Fruit fly (Drosophila melanogaster) whole organism, embryonic: ENCODE data around the gene CG13026.

Source experiments
- Atf-2 ChIP-seq: fragments of 200-800 bp; sonication (Bioruptor generic); optimal IDR thresholded peaks from 2 replicates; lab custom pipeline; 2016; ENCODE audit warnings: missing biosample characterization, missing genetic modification characterization
- Bteb2 ChIP-seq: fragments of 200-800 bp; sonication (Bioruptor generic); optimal IDR thresholded peaks from 2 replicates; lab custom pipeline; 2016; ENCODE audit warnings: missing biosample characterization, missing genetic modification characterization
- CG10565 ChIP-seq: fragments of 200-800 bp; sonication (Bioruptor generic); optimal IDR thresholded peaks from 3 replicates; lab custom pipeline; 2016; ENCODE audit warnings: missing biosample characterization, mild to moderate bottlenecking, missing genetic modification characterization
- CG11695 ChIP-seq: fragments of 200-800 bp; sonication (Bioruptor generic); IDR thresholded peaks from 3 replicates; pipeline ENCODE4 v1.3.6; 2022; ENCODE audit warnings: missing biosample characterization, missing genetic modification characterization
- CG12236 ChIP-seq: fragments of 200-800 bp; sonication (Bioruptor generic); optimal IDR thresholded peaks from 2 replicates; lab custom pipeline; 2016; ENCODE audit warnings: missing biosample characterization, missing genetic modification characterization
- CG13287 ChIP-seq: fragments of 200-800 bp; sonication (Bioruptor generic); IDR thresholded peaks from 2 replicates; pipeline ENCODE4 v1.3.6; 2022; ENCODE audit warnings: missing biosample characterization, missing genetic modification characterization; ENCODE audit not compliant: partially characterized antibody
- CG14667 ChIP-seq: fragments of 200-800 bp; sonication (Bioruptor generic); IDR thresholded peaks from 2 replicates; pipeline ENCODE4 v1.3.6; 2022; ENCODE audit warnings: missing biosample characterization, missing genetic modification characterization
- CG14860 ChIP-seq: fragments of 200-800 bp; sonication (Bioruptor generic); IDR thresholded peaks from 3 replicates; pipeline ENCODE4 v1.3.6; 2022; ENCODE audit warnings: missing biosample characterization, missing genetic modification characterization; ENCODE audit not compliant: partially characterized antibody
- CG15479 ChIP-seq: fragments of 200-800 bp; sonication (Bioruptor generic); optimal IDR thresholded peaks from 3 replicates; lab custom pipeline; 2019; ENCODE audit warnings: missing biosample characterization, mild to moderate bottlenecking, missing genetic modification characterization, moderate library complexity
- CG18599 ChIP-seq: fragments of 200-800 bp; sonication (Bioruptor generic); optimal IDR thresholded peaks from 3 replicates; lab custom pipeline; 2017; ENCODE audit warnings: missing biosample characterization, missing genetic modification characterization, mild to moderate bottlenecking, moderate library complexity, missing genetic modification reagents
- CG32772 ChIP-seq: fragments of 200-800 bp; sonication (Bioruptor generic); IDR thresholded peaks from 2 replicates; pipeline ENCODE4 v1.3.6; 2022; ENCODE audit warnings: missing biosample characterization, missing genetic modification characterization
- CG34422 ChIP-seq: fragments of 200-800 bp; sonication (Bioruptor generic); IDR thresholded peaks from 3 replicates; pipeline ENCODE4 v1.3.6; 2022; ENCODE audit warnings: missing biosample characterization, missing genetic modification characterization
- CG3726 ChIP-seq: fragments of 200-800 bp; sonication (Bioruptor generic); IDR thresholded peaks from 3 replicates; pipeline ENCODE4, ENCODE4 v1.3.6; 2022; ENCODE audit warnings: missing biosample characterization, missing genetic modification characterization
- CG4282 ChIP-seq: fragments of 200-800 bp; sonication (Bioruptor generic); optimal IDR thresholded peaks from 2 replicates; lab custom pipeline; 2016; ENCODE audit warnings: missing biosample characterization, missing genetic modification characterization
- CG43689 ChIP-seq: fragments of 200-800 bp; sonication (Bioruptor generic); IDR thresholded peaks from 2 replicates; pipeline ENCODE4 v1.3.6; 2022; ENCODE audit warnings: missing biosample characterization, missing genetic modification characterization
- CG5953 ChIP-seq: fragments of 200-800 bp; sonication (Bioruptor generic); IDR thresholded peaks from 2 replicates; pipeline ENCODE4 v1.3.6; 2022; ENCODE audit warnings: missing biosample characterization, missing genetic modification characterization
- CG6765 ChIP-seq: fragments of 200-800 bp; sonication (Bioruptor generic); optimal IDR thresholded peaks from 3 replicates; lab custom pipeline; 2017; ENCODE audit warnings: missing biosample characterization, mild to moderate bottlenecking, missing genetic modification characterization
- CG7987 ChIP-seq: fragments of 200-800 bp; sonication (Bioruptor generic); optimal IDR thresholded peaks from 2 replicates; lab custom pipeline; 2018; ENCODE audit warnings: missing biosample characterization, mild to moderate bottlenecking, missing genetic modification characterization, moderate library complexity
- CG8089 ChIP-seq: fragments of 200-800 bp; sonication (Bioruptor generic); optimal IDR thresholded peaks from 3 replicates; lab custom pipeline; 2016; ENCODE audit warnings: missing biosample characterization, missing genetic modification characterization
- CG8478 ChIP-seq: fragments of >200 bp; optimal IDR thresholded peaks from 2 replicates; lab custom pipeline; 2018
- CG8765 ChIP-seq: fragments of 200-800 bp; sonication (Bioruptor generic); IDR thresholded peaks from 2 replicates; pipeline ENCODE4 v1.3.6; 2022; ENCODE audit warnings: missing biosample characterization, missing genetic modification characterization
- CG8944 ChIP-seq: fragments of 200-800 bp; sonication (Bioruptor generic); optimal IDR thresholded peaks from 3 replicates; lab custom pipeline; 2016; ENCODE audit warnings: missing biosample characterization, missing genetic modification characterization
- CG9727 ChIP-seq: fragments of 200-800 bp; sonication (Bioruptor generic); optimal IDR thresholded peaks from 3 replicates; lab custom pipeline; 2017; ENCODE audit warnings: missing biosample characterization, mild to moderate bottlenecking, missing genetic modification characterization
- CG9797 ChIP-seq: fragments of 200-800 bp; sonication (Bioruptor generic); optimal IDR thresholded peaks from 3 replicates; lab custom pipeline; 2018; ENCODE audit warnings: missing biosample characterization, mild to moderate bottlenecking, missing genetic modification characterization
- CG9817 ChIP-seq: fragments of 200-800 bp; sonication (Bioruptor generic); optimal IDR thresholded peaks from 2 replicates; lab custom pipeline; 2018; ENCODE audit warnings: missing biosample characterization, mild to moderate bottlenecking, missing genetic modification characterization, moderate library complexity
- CHES-1-like ChIP-seq: fragments of 200-800 bp; sonication (Bioruptor generic); optimal IDR thresholded peaks from 2 replicates; lab custom pipeline; 2016; ENCODE audit warnings: missing biosample characterization, missing genetic modification characterization
- CoRest ChIP-seq: fragments of 200-800 bp; sonication (Bioruptor generic); optimal IDR thresholded peaks from 3 replicates; lab custom pipeline; 2018; ENCODE audit warnings: missing biosample characterization, mild to moderate bottlenecking, missing genetic modification characterization, moderate library complexity
- Dref ChIP-seq: fragments of 200-800 bp; sonication (Bioruptor generic); IDR thresholded peaks from 2 replicates; pipeline ENCODE4 v1.3.6; 2022; ENCODE audit warnings: missing biosample characterization, missing genetic modification characterization
- Ets65A ChIP-seq: fragments of 200-800 bp; sonication (Bioruptor generic); peaks from one replicate; lab custom pipeline; 2016; ENCODE audit warnings: missing biosample characterization, missing genetic modification characterization
- HLHmδ ChIP-seq: fragments of 200-800 bp; sonication (Bioruptor generic); optimal IDR thresholded peaks from 2 replicates; lab custom pipeline; 2018; ENCODE audit warnings: missing biosample characterization, mild to moderate bottlenecking, missing genetic modification characterization, moderate library complexity
- Hmx ChIP-seq: fragments of 200-800 bp; sonication (Bioruptor generic); optimal IDR thresholded peaks from 2 replicates; lab custom pipeline; 2016; ENCODE audit warnings: missing biosample characterization, missing genetic modification characterization
- Hr51 ChIP-seq, 2 experiments: fragments of 200-800 bp; sonication (Bioruptor generic); optimal IDR thresholded peaks; 2 replicates in 1 of 2; 3 replicates in 1 of 2; lab custom pipeline; 2016 to 2018; ENCODE audit warnings: missing biosample characterization in 2 of 2, missing genetic modification characterization in 2 of 2, mild to moderate bottlenecking in 1 of 2, moderate library complexity in 1 of 2
- Lpt ChIP-seq: fragments of >200 bp; optimal IDR thresholded peaks from 2 replicates; lab custom pipeline; 2018; ENCODE audit warnings: missing biosample characterization, missing genetic modification characterization
- Meics ChIP-seq: fragments of 200-800 bp; sonication (Bioruptor generic); optimal IDR thresholded peaks from 2 replicates; lab custom pipeline; 2017; ENCODE audit warnings: missing biosample characterization, mild to moderate bottlenecking, missing genetic modification characterization
- Six4 ChIP-seq: fragments of 200-800 bp; sonication (Bioruptor generic); optimal IDR thresholded peaks from 2 replicates; lab custom pipeline; 2016; ENCODE audit warnings: missing biosample characterization, missing genetic modification characterization
- bcd ChIP-seq: fragments of 200-800 bp; sonication (Bioruptor generic); optimal IDR thresholded peaks from 2 replicates; lab custom pipeline; 2017; ENCODE audit warnings: missing biosample characterization, mild to moderate bottlenecking, missing genetic modification characterization
- btn ChIP-seq: fragments of 200-800 bp; sonication (Bioruptor generic); optimal IDR thresholded peaks from 2 replicates; lab custom pipeline; 2016; ENCODE audit warnings: missing biosample characterization, missing genetic modification characterization
- crp ChIP-seq, 2 experiments: fragments of 200-800 bp; sonication (Bioruptor generic); optimal IDR thresholded peaks; 2 replicates in 1 of 2; 3 replicates in 1 of 2; lab custom pipeline; 2017; ENCODE audit warnings: missing biosample characterization in 2 of 2, missing genetic modification characterization in 2 of 2, mild to moderate bottlenecking in 1 of 2, moderate library complexity in 1 of 2
- dmrt11E ChIP-seq: fragments of 200-800 bp; sonication (Bioruptor generic); optimal IDR thresholded peaks from 3 replicates; lab custom pipeline; 2018; ENCODE audit warnings: missing biosample characterization, mild to moderate bottlenecking, missing genetic modification characterization, moderate library complexity
- emc ChIP-seq: fragments of 200-800 bp; sonication (Bioruptor generic); optimal IDR thresholded peaks from 2 replicates; lab custom pipeline; 2016; ENCODE audit warnings: missing biosample characterization, missing genetic modification characterization
- fru ChIP-seq: fragments of >200 bp; optimal IDR thresholded peaks from 2 replicates; lab custom pipeline; 2017
- h ChIP-seq: fragments of >200 bp; optimal IDR thresholded peaks from 2 replicates; lab custom pipeline; 2017
- kni ChIP-seq: fragments of 200-800 bp; sonication (Bioruptor generic); optimal IDR thresholded peaks from 3 replicates; lab custom pipeline; 2017; ENCODE audit warnings: mild to moderate bottlenecking, missing biosample characterization, missing genetic modification reagents, missing genetic modification characterization
- mirr ChIP-seq: fragments of 200-800 bp; sonication (Bioruptor generic); optimal IDR thresholded peaks from 3 replicates; lab custom pipeline; 2018; ENCODE audit warnings: missing biosample characterization, mild to moderate bottlenecking, missing genetic modification characterization
- mld ChIP-seq: fragments of 200-800 bp; sonication (Bioruptor generic); IDR thresholded peaks from 3 replicates; pipeline ENCODE4 v1.3.6; 2022; ENCODE audit warnings: missing biosample characterization, missing genetic modification characterization; ENCODE audit not compliant: partially characterized antibody
- pzg ChIP-seq: fragments of 200-800 bp; sonication (Bioruptor generic); optimal IDR thresholded peaks from 3 replicates; lab custom pipeline; 2018; ENCODE audit warnings: missing biosample characterization, mild to moderate bottlenecking, missing genetic modification characterization, moderate library complexity
- seq ChIP-seq: fragments of 200-800 bp; sonication (Bioruptor generic); IDR thresholded peaks from 2 replicates; pipeline ENCODE4 v1.3.6; 2022; ENCODE audit warnings: missing biosample characterization, missing genetic modification characterization
- sisA ChIP-seq: fragments of 200-800 bp; sonication (Bioruptor generic); IDR thresholded peaks from 2 replicates; pipeline ENCODE4 v1.3.6; 2022; ENCODE audit warnings: missing biosample characterization, missing genetic modification characterization
- stwl ChIP-seq: fragments of 200-800 bp; sonication (Bioruptor generic); optimal IDR thresholded peaks from 3 replicates; lab custom pipeline; 2018; ENCODE audit warnings: missing biosample characterization, mild to moderate bottlenecking, missing genetic modification characterization, moderate library complexity
- trem ChIP-seq: fragments of 200-800 bp; optimal IDR thresholded peaks from 3 replicates; lab custom pipeline; 2019; ENCODE audit warnings: missing biosample characterization, mild to moderate bottlenecking, missing genetic modification characterization, moderate library complexity
- vnd ChIP-seq: fragments of 200-800 bp; sonication (Bioruptor generic); IDR thresholded peaks from 3 replicates; pipeline ENCODE4 v1.3.6; 2022; ENCODE audit warnings: missing biosample characterization, missing genetic modification characterization; ENCODE audit not compliant: partially characterized antibody

CG13026 gene

dm6 chr3L:16743906-16744704 lies 18.1 kb upstream of the CG13026 start (continued):
- peak; percentile 27 for TF ChIP-seq kni (GFP tag; lab: Kevin White, UChicago)
- TF ChIP-seq h (lab: Kevin White, UChicago): no peak
- TF ChIP-seq CG6765: no peak
- TF ChIP-seq seq: no peak
- no peak for TF ChIP-seq fru (lab: Kevin White, UChicago)
- no peak for TF ChIP-seq CG3726 (GFP tag; lab: Robert Waterston, UW)
- TF ChIP-seq CG10565 (GFP tag; lab: Kevin White, UChicago): no peak
- no peak for TF ChIP-seq Hmx (GFP tag; lab: Kevin White, UChicago)
- TF ChIP-seq vnd (GFP tag; lab: Robert Waterston, UW): no peak
- TF ChIP-seq CG4282 (GFP tag; lab: Kevin White, UChicago): no peak
- TF ChIP-seq trem (tag; lab: Kevin White, UChicago): peak; percentile 42
- no peak for TF ChIP-seq CG8478 (lab: Kevin White, UChicago)
- no peak for TF ChIP-seq mld
- TF ChIP-seq Meics: no peak
- peak; percentile 2 for TF ChIP-seq stwl (tag; lab: Kevin White, UChicago)
- no peak for TF ChIP-seq CoRest (tag; lab: Kevin White, UChicago)
- TF ChIP-seq CG15479 (GFP tag; lab: Kevin White, UChicago): no peak
- TF ChIP-seq CG8944: no peak
- no peak for TF ChIP-seq CG12236 (GFP tag; lab: Kevin White, UChicago)
- no peak for TF ChIP-seq Atf-2 (GFP tag; lab: Kevin White, UChicago)
- TF ChIP-seq CG14667 (GFP tag; lab: Robert Waterston, UW): no peak
- TF ChIP-seq Hr51 (GFP tag; optimal IDR thresholded peaks at IDR 0.05; lab: Kevin White, UChicago): no peak
- TF ChIP-seq CG13287 (GFP tag; lab: Robert Waterston, UW): no peak
- peak; percentile 63 for TF ChIP-seq CG9727 (GFP tag; lab: Kevin White, UChicago)
- TF ChIP-seq CG18599 (GFP tag; lab: Kevin White, UChicago): peak; percentile 13
- peak; percentile 64 for TF ChIP-seq dmrt11E (tag; lab: Kevin White, UChicago)
- no peak for TF ChIP-seq CG14860 (GFP tag; lab: Robert Waterston, UW)
- no peak for TF ChIP-seq sisA
- no peak for TF ChIP-seq CG9797 (GFP tag; lab: Kevin White, UChicago)
- TF ChIP-seq Six4 (GFP tag; lab: Kevin White, UChicago): peak; percentile 13
- no peak for TF ChIP-seq CG11695 (GFP tag; lab: Robert Waterston, UW)
- no peak for TF ChIP-seq bcd (GFP tag; lab: Kevin White, UChicago)
- no peak for TF ChIP-seq mirr (GFP tag; lab: Kevin White, UChicago)
- no peak for TF ChIP-seq CHES-1-like
- no peak for TF ChIP-seq pzg
- TF ChIP-seq Bteb2 (GFP tag; lab: Kevin White, UChicago): no peak
- TF ChIP-seq Ets65A: no peak
- TF ChIP-seq HLHmδ (GFP tag; lab: Kevin White, UChicago): peak; percentile 56
- no peak for TF ChIP-seq CG5953
- no peak for TF ChIP-seq CG7987 (GFP tag; lab: Kevin White, UChicago)
- TF ChIP-seq CG34422 (GFP tag; lab: Robert Waterston, UW): no peak
- TF ChIP-seq Lpt (GFP tag; lab: Kevin White, UChicago): no peak
- TF ChIP-seq emc (GFP tag; lab: Kevin White, UChicago): no peak
- TF ChIP-seq CG43689 (GFP tag; lab: Robert Waterston, UW): no peak
- no peak for TF ChIP-seq CG9817 (tag; lab: Kevin White, UChicago)
- TF ChIP-seq CG8089: no peak
- no peak for TF ChIP-seq btn (GFP tag; lab: Kevin White, UChicago)
- TF ChIP-seq CG8765: no peak
- TF ChIP-seq crp (GFP tag; optimal IDR thresholded peaks at IDR 0.05; lab: Kevin White, UChicago): no peak
- no peak for TF ChIP-seq CG32772 (GFP tag; lab: Robert Waterston, UW)
- TF ChIP-seq Dref: no peak
